Worm (Caenorhabditis elegans) whole organism, late embryonic: Measurements from ENCODE around the gene F21D9.1.

ENCODE experiments used
- C08G9.2 ChIP-seq: sonication (generic microtip); optimal IDR thresholded peaks from 2 replicates; lab custom pipeline; 2016; ENCODE audit warnings: mild to moderate bottlenecking, missing genetic modification characterization, moderate library complexity, missing compliant biosample characterization
- C38D4.7 ChIP-seq: fragments of 200-800 bp; sonication (Bioruptor generic); optimal IDR thresholded peaks from 2 replicates; lab custom pipeline; 2018; ENCODE audit warnings: mild to moderate bottlenecking, missing genetic modification characterization, moderate library complexity, missing compliant biosample characterization
- K09A11.1 ChIP-seq: sonication (generic microtip); optimal IDR thresholded peaks from 2 replicates; lab custom pipeline; 2017; ENCODE audit warnings: antibody characterized with exemption, mild to moderate bottlenecking, missing genetic modification characterization, missing compliant biosample characterization; ENCODE audit not compliant: insufficient read depth
- T23F11.4 ChIP-seq: fragments of 200-800 bp; sonication (Bioruptor generic); optimal IDR thresholded peaks from 2 replicates; lab custom pipeline; 2018; ENCODE audit warnings: mild to moderate bottlenecking, missing genetic modification characterization, missing compliant biosample characterization
- Y22D7AL.16 ChIP-seq: sonication (generic microtip); optimal IDR thresholded peaks from 2 replicates; lab custom pipeline; 2016; ENCODE audit warnings: missing genetic modification characterization, missing compliant biosample characterization
- ama-1 ChIP-seq: fragments of 150-350 bp; optimal IDR thresholded peaks from 2 replicates; lab custom pipeline; 2014
- ceh-14 ChIP-seq: sonication (generic microtip); optimal IDR thresholded peaks from 2 replicates; lab custom pipeline; 2016; ENCODE audit warnings: missing genotype, missing genetic modification characterization, missing compliant biosample characterization
- ceh-24 ChIP-seq: sonication (generic microtip); optimal IDR thresholded peaks from 2 replicates; lab custom pipeline; 2016; ENCODE audit warnings: mild to moderate bottlenecking, missing genetic modification characterization, missing compliant biosample characterization
- ceh-31 ChIP-seq: sonication (generic microtip); optimal IDR thresholded peaks from 2 replicates; lab custom pipeline; 2016; ENCODE audit warnings: missing genetic modification characterization, missing compliant biosample characterization
- ceh-34 ChIP-seq: sonication (generic microtip); optimal IDR thresholded peaks from 2 replicates; lab custom pipeline; 2016; ENCODE audit warnings: mild to moderate bottlenecking, missing genetic modification characterization, missing compliant biosample characterization
- ceh-45 ChIP-seq: fragments of 200-800 bp; sonication (Bioruptor generic); IDR thresholded peaks from 2 replicates; pipeline ENCODE4 v1.3.6; 2022; ENCODE audit warnings: missing genetic modification reagents, missing genetic modification characterization, missing compliant biosample characterization
- ceh-48 ChIP-seq: sonication (generic microtip); optimal IDR thresholded peaks from 2 replicates; lab custom pipeline; 2016; ENCODE audit warnings: missing genetic modification characterization, inconsistent platforms, missing compliant biosample characterization
- ceh-6 ChIP-seq: fragments of 200-800 bp; sonication (Bioruptor generic); optimal IDR thresholded peaks from 2 replicates; lab custom pipeline; 2018; ENCODE audit warnings: mild to moderate bottlenecking, missing genetic modification characterization, missing compliant biosample characterization
- ceh-9 ChIP-seq: sonication (generic microtip); optimal IDR thresholded peaks from 2 replicates; lab custom pipeline; 2016; ENCODE audit warnings: mild to moderate bottlenecking, missing genetic modification characterization, inconsistent platforms, missing compliant biosample characterization
- che-1 ChIP-seq: sonication (generic microtip); optimal IDR thresholded peaks from 2 replicates; lab custom pipeline; 2016; ENCODE audit warnings: mild to moderate bottlenecking, missing genetic modification characterization, missing compliant biosample characterization
- dmd-4 ChIP-seq: sonication (generic microtip); optimal IDR thresholded peaks from 2 replicates; lab custom pipeline; 2016; ENCODE audit warnings: borderline replicate concordance, missing genetic modification characterization, missing compliant biosample characterization
- elt-2 ChIP-seq: sonication (generic microtip); optimal IDR thresholded peaks from 2 replicates; lab custom pipeline; 2016; ENCODE audit warnings: missing genetic modification reagents, missing genetic modification characterization, missing compliant biosample characterization
- elt-4 ChIP-seq: sonication (generic microtip); optimal IDR thresholded peaks from 2 replicates; lab custom pipeline; 2016; ENCODE audit warnings: missing genetic modification characterization, missing compliant biosample characterization
- ets-4 ChIP-seq: sonication (generic microtip); optimal IDR thresholded peaks from 2 replicates; lab custom pipeline; 2016; ENCODE audit warnings: missing genetic modification characterization, missing compliant biosample characterization
- eyg-1 ChIP-seq: sonication (generic microtip); optimal IDR thresholded peaks from 2 replicates; lab custom pipeline; 2016; ENCODE audit warnings: missing genotype, missing genetic modification characterization, missing compliant biosample characterization
- fax-1 ChIP-seq: sonication (generic microtip); optimal IDR thresholded peaks from 2 replicates; lab custom pipeline; 2016; ENCODE audit warnings: missing genotype, missing genetic modification characterization, missing compliant biosample characterization
- fkh-10 ChIP-seq: fragments of 150-350 bp; optimal IDR thresholded peaks from 2 replicates; lab custom pipeline; 2014; ENCODE audit warnings: missing biosample characterization, missing genetic modification reagents, missing genetic modification characterization
- fkh-6 ChIP-seq: sonication (generic microtip); optimal IDR thresholded peaks from 2 replicates; lab custom pipeline; 2016; ENCODE audit warnings: missing genetic modification characterization, missing compliant biosample characterization
- gmeb-2 ChIP-seq: sonication (generic microtip); optimal IDR thresholded peaks from 2 replicates; lab custom pipeline; 2016; ENCODE audit warnings: missing genetic modification characterization, inconsistent platforms, missing compliant biosample characterization
- hlh-13 ChIP-seq: fragments of 200-800 bp; sonication (Bioruptor generic); optimal IDR thresholded peaks from 2 replicates; lab custom pipeline; 2018; ENCODE audit warnings: mild to moderate bottlenecking, missing genetic modification characterization, missing compliant biosample characterization
- hlh-30 ChIP-seq: sonication (generic microtip); optimal IDR thresholded peaks from 2 replicates; lab custom pipeline; 2017; ENCODE audit warnings: antibody characterized with exemption, missing genetic modification characterization, missing compliant biosample characterization; ENCODE audit not compliant: insufficient read depth
- hlh-8 ChIP-seq: sonication (generic microtip); optimal IDR thresholded peaks from 2 replicates; lab custom pipeline; 2016; ENCODE audit warnings: missing genotype, missing genetic modification characterization, missing compliant biosample characterization
- lim-6 ChIP-seq: sonication (generic microtip); optimal IDR thresholded peaks from 2 replicates; lab custom pipeline; 2016; ENCODE audit warnings: missing genetic modification characterization, missing compliant biosample characterization
- mec-3 ChIP-seq: sonication (generic microtip); optimal IDR thresholded peaks from 2 replicates; lab custom pipeline; 2016; ENCODE audit warnings: borderline replicate concordance, missing genetic modification characterization, missing compliant biosample characterization
- nfya-1 ChIP-seq: sonication (generic microtip); optimal IDR thresholded peaks from 2 replicates; lab custom pipeline; 2017; ENCODE audit warnings: missing genetic modification characterization, mild to moderate bottlenecking, missing compliant biosample characterization, antibody characterized with exemption, moderate library complexity
- npax-4 ChIP-seq: sonication (generic microtip); optimal IDR thresholded peaks from 2 replicates; lab custom pipeline; 2016; ENCODE audit warnings: missing genetic modification characterization, missing compliant biosample characterization
- odd-2 ChIP-seq: sonication (generic microtip); optimal IDR thresholded peaks from 2 replicates; lab custom pipeline; 2017; ENCODE audit warnings: antibody characterized with exemption, mild to moderate bottlenecking, missing genetic modification characterization, missing compliant biosample characterization
- pat-9 ChIP-seq: fragments of 200-800 bp; sonication (Bioruptor generic); optimal IDR thresholded peaks from 2 replicates; lab custom pipeline; 2018; ENCODE audit warnings: mild to moderate bottlenecking, missing genetic modification characterization, moderate library complexity, missing compliant biosample characterization
- pha-2 ChIP-seq: sonication (generic microtip); optimal IDR thresholded peaks from 2 replicates; lab custom pipeline; 2017; ENCODE audit warnings: mild to moderate bottlenecking, missing genetic modification characterization, missing compliant biosample characterization
- pha-4 ChIP-seq: fragments of 150-350 bp; optimal IDR thresholded peaks from 2 replicates; lab custom pipeline; 2018; ENCODE audit warnings: missing biosample characterization, missing genetic modification reagents, missing genetic modification characterization
- rnt-1 ChIP-seq: sonication (generic microtip); optimal IDR thresholded peaks from 2 replicates; lab custom pipeline; 2016; ENCODE audit warnings: missing genetic modification characterization, missing compliant biosample characterization
- sdc-2 ChIP-seq: sonication (generic microtip); optimal IDR thresholded peaks from 2 replicates; lab custom pipeline; 2016; ENCODE audit warnings: missing genotype, missing genetic modification characterization, missing compliant biosample characterization
- tbx-2 ChIP-seq: sonication (generic microtip); optimal IDR thresholded peaks from 2 replicates; lab custom pipeline; 2016; ENCODE audit warnings: missing genetic modification characterization, missing compliant biosample characterization
- ttx-3 ChIP-seq: sonication (generic microtip); optimal IDR thresholded peaks from 2 replicates; lab custom pipeline; 2016; ENCODE audit warnings: missing genetic modification reagents, missing genetic modification characterization, missing compliant biosample characterization
- unc-3 ChIP-seq, 2 experiments: fragments of 200-800 bp in 1 of 2; sonication (Bioruptor generic) in 1 of 2; sonication (generic microtip) in 1 of 2; conservative IDR thresholded peaks in 1 of 2; optimal IDR thresholded peaks in 1 of 2; 2 replicates each; pipeline versions ENCODE4 v1.3.6 to Lab custom; 2016 to 2022; ENCODE audit warnings: missing compliant biosample characterization in 2 of 2, missing genetic modification characterization in 2 of 2, missing genetic modification reagents in 1 of 2
- unc-55 ChIP-seq: sonication (generic microtip); optimal IDR thresholded peaks from 2 replicates; lab custom pipeline; 2017; ENCODE audit warnings: missing biosample characterization, missing genetic modification reagents, missing genetic modification characterization
- unc-86 ChIP-seq: sonication (generic microtip); optimal IDR thresholded peaks from 2 replicates; lab custom pipeline; 2016; ENCODE audit warnings: missing genetic modification characterization, missing compliant biosample characterization

The F21D9.1 gene

DNA sequence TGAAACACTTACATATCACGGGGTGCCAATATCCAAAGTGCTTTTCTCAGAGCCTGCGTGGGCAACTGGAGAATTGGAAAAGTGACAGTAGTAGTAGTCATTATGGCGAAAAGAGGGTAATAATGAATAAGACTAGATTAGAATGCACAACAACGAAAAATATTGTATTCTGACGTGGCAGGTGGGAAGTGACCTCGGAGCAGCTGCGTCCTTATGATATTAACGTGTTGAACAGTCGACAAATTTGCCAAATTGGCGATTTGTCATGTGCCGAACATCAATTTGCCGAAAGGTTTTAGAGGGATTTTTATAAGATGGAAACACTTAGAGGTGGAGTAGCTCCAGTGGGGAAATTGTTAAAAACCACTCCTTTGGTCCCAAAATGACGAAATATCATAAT lies 13.3 kb upstream of the F21D9.1 start, which contains the start of gene str-81:
Gene str-81 (minus strand): TSS at position 101 of the 400 bp plus-strand sequence.
- TF ChIP-seq ceh-24 (no peak), ama-1 (lab: Kevin White, UChicago) (no peak), C38D4.7 (GFP tag; lab: Kevin White, UChicago) (no peak), odd-2 (tag; lab: Kevin White, UChicago) (no peak), eyg-1 (tag; lab: Kevin White, UChicago) (no peak), ets-4 (tag; lab: Kevin White, UChicago) (no peak), pat-9 (no peak)

DNA sequence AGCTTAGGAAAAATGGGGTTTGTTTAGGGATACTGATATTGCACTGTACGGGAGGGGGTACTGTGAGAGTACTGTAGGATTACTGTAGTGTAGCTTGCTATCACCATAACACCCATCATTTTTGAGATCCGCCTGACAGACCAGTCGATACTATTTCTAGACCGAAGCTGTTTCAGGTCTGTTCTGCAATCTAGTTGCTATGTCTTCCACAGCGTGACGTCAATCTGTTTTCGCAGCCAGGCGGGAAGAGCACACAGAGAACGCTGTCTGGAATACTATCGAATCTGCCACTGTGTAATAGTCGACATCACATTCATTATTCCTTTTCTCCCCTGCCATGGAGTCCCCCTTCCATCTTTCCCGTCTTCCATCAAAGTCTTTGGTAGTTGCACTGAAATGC lies 12.4 kb upstream of the F21D9.1 start, which contains the start of gene F21D9.11:
Gene F21D9.11 (plus strand): TSS at position 301 of the 400 bp plus-strand sequence.
- TF ChIP-seq ceh-34 (tag; lab: Kevin White, UChicago): no peak
- TF ChIP-seq ceh-14 (tag; lab: Kevin White, UChicago): no peak
- TF ChIP-seq dmd-4 (tag; lab: Kevin White, UChicago): no peak
- TF ChIP-seq hlh-13: no peak
- TF ChIP-seq hlh-8 (tag; lab: Kevin White, UChicago): no peak
- no peak for TF ChIP-seq ets-4 (tag; lab: Kevin White, UChicago)
- no peak for TF ChIP-seq elt-2 (tag; lab: Kevin White, UChicago)
- TF ChIP-seq ttx-3 (tag; lab: Kevin White, UChicago): no peak
- no peak for TF ChIP-seq ceh-31 (tag; lab: Kevin White, UChicago)
- TF ChIP-seq ceh-9 (tag; lab: Kevin White, UChicago): no peak
- no peak for TF ChIP-seq tbx-2
- TF ChIP-seq fax-1 (tag; lab: Kevin White, UChicago): no peak

DNA sequence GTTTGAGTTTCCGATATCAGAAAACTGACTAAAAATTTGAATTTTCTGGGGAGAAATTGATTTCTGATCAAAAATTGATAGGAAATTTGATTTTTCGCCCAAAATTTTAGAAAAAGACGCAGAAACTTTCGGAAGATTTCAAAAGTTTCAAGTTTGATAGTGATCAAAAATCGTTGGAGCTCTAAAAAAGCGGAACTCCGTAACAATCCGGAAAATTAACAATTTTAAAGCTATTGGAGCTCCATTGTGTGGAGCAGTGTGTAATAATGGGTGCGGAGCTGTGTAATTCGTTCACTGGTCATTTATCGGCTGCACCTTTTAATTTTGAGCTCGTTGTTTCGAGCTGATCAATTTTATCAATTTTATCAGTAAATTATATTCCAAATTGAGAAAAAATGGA lies 10.7 kb upstream of the F21D9.1 start, which contains the start of gene F21D9.4:
Gene F21D9.4 (plus strand): TSS at position 301 of the 400 bp plus-strand sequence.
- TF ChIP-seq unc-3 (GFP tag; conservative IDR thresholded peaks at IDR 0.05; lab: Robert Waterston, UW) (no peak), unc-3 (tag; optimal IDR thresholded peaks at IDR 0.05; lab: Kevin White, UChicago) (no peak), nfya-1 (tag; lab: Kevin White, UChicago) (no peak), unc-55 (GFP tag; lab: Kevin White, UChicago) (no peak), unc-86 (tag; lab: Kevin White, UChicago) (no peak), ceh-14 (tag; lab: Kevin White, UChicago) (no peak), T23F11.4 (no peak), K09A11.1 (tag; lab: Kevin White, UChicago) (no peak), ceh-45 (GFP tag; lab: Robert Waterston, UW) (no peak), ttx-3 (tag; lab: Kevin White, UChicago) (no peak)

DNA sequence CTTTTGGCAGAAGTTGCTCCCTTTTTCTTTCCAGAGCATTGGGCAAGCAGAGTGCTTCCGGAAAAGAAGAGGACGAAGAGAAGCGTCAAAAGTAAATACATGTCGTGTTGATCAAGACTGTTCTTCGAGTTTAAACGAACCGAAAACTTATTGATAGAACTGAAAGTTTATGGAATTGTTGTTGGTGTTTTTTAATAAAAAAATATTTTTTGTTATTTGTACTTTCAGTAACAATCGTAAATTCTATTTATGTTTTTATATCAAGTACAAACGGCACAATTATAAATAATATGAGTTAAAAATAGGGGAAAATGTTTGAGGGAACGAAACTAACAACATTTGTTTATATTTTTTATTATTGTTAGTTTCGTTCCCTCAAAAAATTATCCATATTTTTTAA lies 6.6 kb upstream of the F21D9.1 start, which contains the start of gene F21D9.3:
Gene F21D9.3 (minus strand): TSS at position 101 of the 400 bp plus-strand sequence.
- TF ChIP-seq fkh-10 (no peak), odd-2 (tag; lab: Kevin White, UChicago) (no peak), pat-9 (no peak), pha-2 (tag; lab: Kevin White, UChicago) (no peak), ttx-3 (tag; lab: Kevin White, UChicago) (no peak), C08G9.2 (tag; lab: Kevin White, UChicago) (no peak), ceh-6 (GFP tag; lab: Kevin White, UChicago) (no peak), ceh-9 (tag; lab: Kevin White, UChicago) (no peak), elt-2 (tag; lab: Kevin White, UChicago) (no peak), rnt-1 (no peak), sdc-2 (tag; lab: Kevin White, UChicago) (no peak), ceh-45 (GFP tag; lab: Robert Waterston, UW) (no peak), elt-4 (tag; lab: Kevin White, UChicago) (no peak)
- TF ChIP-seq, all 69 proteins: peak for 0

DNA sequence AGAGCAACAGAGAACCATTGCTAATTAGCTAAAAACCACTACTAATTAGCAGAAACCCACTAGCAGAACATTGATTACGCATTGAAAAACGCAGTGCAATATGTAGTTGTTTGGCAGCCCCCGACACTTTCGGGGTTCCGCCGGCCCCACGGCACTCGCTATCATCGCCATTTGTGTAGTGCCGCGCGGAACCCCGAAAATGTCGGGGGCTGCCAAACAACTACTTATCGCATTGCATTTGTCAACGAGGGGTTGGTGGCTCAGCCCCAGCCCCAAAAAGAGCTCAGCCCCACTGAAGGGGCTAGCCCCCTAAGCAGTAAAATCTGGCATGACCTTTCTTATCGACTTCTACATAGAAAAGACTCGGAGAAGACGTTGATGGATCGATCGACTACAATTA lies 4.8 kb upstream of the F21D9.1 start:
- no peak for TF ChIP-seq gmeb-2 (tag; lab: Kevin White, UChicago)
- TF ChIP-seq che-1 (tag; lab: Kevin White, UChicago): no peak
- no peak for TF ChIP-seq ceh-9 (tag; lab: Kevin White, UChicago)
- TF ChIP-seq Y22D7AL.16 (tag; lab: Kevin White, UChicago): no peak
- TF ChIP-seq hlh-8 (tag; lab: Kevin White, UChicago): no peak
- TF ChIP-seq mec-3 (tag; lab: Kevin White, UChicago): no peak
- TF ChIP-seq lim-6 (tag; lab: Kevin White, UChicago): no peak
- TF ChIP-seq C08G9.2 (tag; lab: Kevin White, UChicago): no peak
- TF ChIP-seq fkh-6 (tag; lab: Kevin White, UChicago): no peak
- no peak for TF ChIP-seq ceh-31 (tag; lab: Kevin White, UChicago)
- no peak for TF ChIP-seq unc-3 (GFP tag; conservative IDR thresholded peaks at IDR 0.05; lab: Robert Waterston, UW)
- TF ChIP-seq unc-3 (tag; optimal IDR thresholded peaks at IDR 0.05; lab: Kevin White, UChicago): no peak
- TF ChIP-seq ama-1 (lab: Kevin White, UChicago): no peak
- TF ChIP-seq npax-4 (tag; lab: Kevin White, UChicago): no peak
- TF ChIP-seq pha-4: no peak
- TF ChIP-seq ceh-48 (tag; lab: Kevin White, UChicago): no peak
- no peak for TF ChIP-seq hlh-30
- TF ChIP-seq odd-2 (tag; lab: Kevin White, UChicago): no peak
